Fruit fly (Drosophila melanogaster) S2 (cell line): ENCODE measurements around the gene AP-1mu.

Experiments used
- CG8478 ChIP-seq: fragments of >200 bp; optimal IDR thresholded peaks from 2 replicates; lab custom pipeline; 2018
- CTCF ChIP-seq, 2 experiments: fragments of >200 bp; optimal IDR thresholded peaks; 2 replicates each; lab custom pipeline; 2018

- no peak for TF ChIP-seq CG8478 (lab: Kevin White, UChicago)
- no peak for TF ChIP-seq CTCF (optimal IDR thresholded peaks at IDR 0.05; lab: Kevin White, UChicago)
Observed at dm6 chr3R:9594839-9595238, 35.5 kb upstream of the AP-1mu start.
